Worm (Caenorhabditis elegans) whole organism, young adult: Measurements from ENCODE around the gene frm-8.

Experiments used
- B0261.1 ChIP-seq: sonication (generic microtip); optimal IDR thresholded peaks from 2 replicates; lab custom pipeline; 2016; ENCODE audit warnings: mild to moderate bottlenecking, missing genetic modification characterization, moderate library complexity, missing compliant biosample characterization
- C17E4.6 ChIP-seq: fragments of 200-800 bp; sonication (Bioruptor generic); IDR thresholded peaks from 2 replicates; pipeline ENCODE4 v1.3.6; 2022; ENCODE audit warnings: missing genetic modification reagents, missing genetic modification characterization, missing compliant biosample characterization
- D2030.7 ChIP-seq: fragments of 200-800 bp; sonication (Bioruptor generic); IDR thresholded peaks from 2 replicates; pipeline ENCODE4 v1.3.6; 2022; ENCODE audit warnings: missing genetic modification reagents, missing genetic modification characterization, missing compliant biosample characterization
- F10E7.11 ChIP-seq: sonication (generic microtip); optimal IDR thresholded peaks from 2 replicates; lab custom pipeline; 2017; ENCODE audit warnings: mild to moderate bottlenecking, missing genetic modification characterization, moderate library complexity, missing compliant biosample characterization
- F22D6.2 ChIP-seq: sonication (generic microtip); optimal IDR thresholded peaks from 2 replicates; lab custom pipeline; 2016; ENCODE audit warnings: mild to moderate bottlenecking, missing genetic modification characterization, missing compliant biosample characterization
- F52B5.7 ChIP-seq: sonication (generic microtip); optimal IDR thresholded peaks from 2 replicates; lab custom pipeline; 2016; ENCODE audit warnings: mild to moderate bottlenecking, missing genetic modification characterization, missing compliant biosample characterization
- F55B11.4 ChIP-seq: sonication (generic microtip); optimal IDR thresholded peaks from 2 replicates; lab custom pipeline; 2016; ENCODE audit warnings: missing compliant biosample characterization, missing genetic modification characterization, borderline replicate concordance; ENCODE audit not compliant: insufficient read depth
- F57C9.4 ChIP-seq: sonication (generic microtip); optimal IDR thresholded peaks from 2 replicates; lab custom pipeline; 2017; ENCODE audit warnings: mild to moderate bottlenecking, missing genetic modification characterization, missing compliant biosample characterization
- K11D2.4 ChIP-seq: fragments of 200-800 bp; sonication (Bioruptor generic); IDR thresholded peaks from 2 replicates; pipeline ENCODE4 v1.3.6; 2022; ENCODE audit warnings: missing genetic modification reagents, missing genetic modification characterization, missing compliant biosample characterization
- K12H6.12 ChIP-seq: fragments of 200-800 bp; sonication (Bioruptor generic); optimal IDR thresholded peaks from 2 replicates; lab custom pipeline; 2018; ENCODE audit warnings: mild to moderate bottlenecking, missing genetic modification characterization, missing compliant biosample characterization
- T07F8.4 ChIP-seq: sonication (generic microtip); optimal IDR thresholded peaks from 2 replicates; lab custom pipeline; 2016; ENCODE audit warnings: mild to moderate bottlenecking, missing genetic modification characterization, moderate library complexity, missing compliant biosample characterization
- T26A5.8 ChIP-seq: sonication (generic microtip); optimal IDR thresholded peaks from 2 replicates; lab custom pipeline; 2016; ENCODE audit warnings: missing genetic modification characterization, missing compliant biosample characterization
- akir-1 ChIP-seq: fragments of 200-800 bp; sonication (Bioruptor generic); optimal IDR thresholded peaks from 2 replicates; lab custom pipeline; 2018; ENCODE audit warnings: mild to moderate bottlenecking, missing genetic modification characterization, moderate library complexity, missing compliant biosample characterization
- ama-1 ChIP-seq, 3 experiments: fragments of 150-350 bp in 1 of 3; sonication (generic microtip) in 2 of 3; optimal IDR thresholded peaks; 2 replicates each; lab custom pipeline; 2014 to 2018; ENCODE audit warnings: missing biosample characterization in 2 of 3, missing genetic modification characterization in 2 of 3, missing genetic modification reagents in 2 of 3
- aptf-3 ChIP-seq: fragments of 200-800 bp; sonication (Bioruptor generic); IDR thresholded peaks from 2 replicates; pipeline ENCODE4 v1.3.6; 2022; ENCODE audit warnings: missing genetic modification characterization, missing compliant biosample characterization
- atf-7 ChIP-seq: sonication (generic microtip); optimal IDR thresholded peaks from 2 replicates; lab custom pipeline; 2017; ENCODE audit warnings: mild to moderate bottlenecking, missing genetic modification characterization, missing compliant biosample characterization
- athp-1 ChIP-seq: sonication (generic microtip); optimal IDR thresholded peaks from 2 replicates; lab custom pipeline; 2017; ENCODE audit warnings: mild to moderate bottlenecking, missing genetic modification characterization, missing compliant biosample characterization
- attf-3 ChIP-seq: fragments of 200-800 bp; sonication (Bioruptor generic); conservative IDR thresholded peaks from 2 replicates; pipeline ENCODE4 v1.3.6; 2022; ENCODE audit warnings: missing genetic modification reagents, missing genetic modification characterization, missing compliant biosample characterization
- attf-5 ChIP-seq: fragments of 200-800 bp; sonication (Bioruptor generic); optimal IDR thresholded peaks from 2 replicates; lab custom pipeline; 2018; ENCODE audit warnings: mild to moderate bottlenecking, missing genetic modification characterization, missing compliant biosample characterization
- bed-2 ChIP-seq: fragments of 200-800 bp; sonication (Bioruptor generic); IDR thresholded peaks from 2 replicates; pipeline ENCODE4 v1.3.6; 2022; ENCODE audit warnings: missing genetic modification reagents, missing genetic modification characterization, missing compliant biosample characterization
- ceh-100 ChIP-seq: fragments of 200-800 bp; sonication (Bioruptor generic); IDR thresholded peaks from 2 replicates; pipeline ENCODE4 v1.3.6; 2022; ENCODE audit warnings: missing genetic modification reagents, missing genetic modification characterization, missing compliant biosample characterization
- ceh-40 ChIP-seq: fragments of 200-800 bp; sonication (Bioruptor generic); IDR thresholded peaks from 2 replicates; pipeline ENCODE4 v1.3.6; 2022; ENCODE audit warnings: missing genetic modification characterization, missing compliant biosample characterization
- ceh-91 ChIP-seq: fragments of 200-800 bp; sonication (Bioruptor generic); IDR thresholded peaks from 2 replicates; pipeline ENCODE4 v1.3.6; 2022; ENCODE audit warnings: missing genetic modification reagents, missing genetic modification characterization, missing compliant biosample characterization
- die-1 ChIP-seq: sonication (generic microtip); optimal IDR thresholded peaks from 2 replicates; lab custom pipeline; 2016; ENCODE audit warnings: missing genotype, mild to moderate bottlenecking, missing genetic modification characterization, missing compliant biosample characterization
- egl-18 ChIP-seq: fragments of 200-800 bp; sonication (Bioruptor generic); IDR thresholded peaks from 2 replicates; pipeline ENCODE4 v1.3.6; 2022; ENCODE audit warnings: missing genetic modification reagents, missing genetic modification characterization, missing compliant biosample characterization
- egl-44 ChIP-seq: fragments of 200-800 bp; sonication (Bioruptor generic); IDR thresholded peaks from 2 replicates; pipeline ENCODE4 v1.3.6; 2022; ENCODE audit warnings: missing genetic modification reagents, missing genetic modification characterization, missing compliant biosample characterization
- him-1 ChIP-seq: sonication (generic microtip); optimal IDR thresholded peaks from 2 replicates; lab custom pipeline; 2016; ENCODE audit warnings: missing genotype, missing genetic modification reagents, missing genetic modification characterization, missing compliant biosample characterization
- hlh-12 ChIP-seq: sonication (generic microtip); optimal IDR thresholded peaks from 2 replicates; lab custom pipeline; 2016; ENCODE audit warnings: missing genetic modification characterization, missing compliant biosample characterization
- hrde-1 ChIP-seq: sonication (generic microtip); optimal IDR thresholded peaks from 2 replicates; lab custom pipeline; 2016; ENCODE audit warnings: missing genetic modification characterization, mild to moderate bottlenecking, missing compliant biosample characterization, moderate library complexity, missing genotype, missing genetic modification reagents, borderline replicate concordance
- lag-1 ChIP-seq: fragments of 200-800 bp; sonication (Bioruptor generic); IDR thresholded peaks from 2 replicates; pipeline ENCODE4 v1.3.6; 2022; ENCODE audit warnings: missing genetic modification reagents, missing genetic modification characterization, missing compliant biosample characterization
- let-526 ChIP-seq: fragments of 200-800 bp; sonication (Bioruptor generic); IDR thresholded peaks from 2 replicates; pipeline ENCODE4 v1.3.6; 2022; ENCODE audit warnings: missing genetic modification reagents, missing genetic modification characterization, missing compliant biosample characterization
- let-607 ChIP-seq, 2 experiments: fragments of 200-800 bp in 1 of 2; sonication (Bioruptor generic) in 1 of 2; sonication (generic microtip) in 1 of 2; optimal IDR thresholded peaks; 2 replicates each; lab custom pipeline; 2016 to 2018; ENCODE audit warnings: mild to moderate bottlenecking in 2 of 2, missing compliant biosample characterization in 2 of 2, missing genetic modification characterization in 2 of 2, moderate library complexity in 2 of 2, missing genotype in 1 of 2
- lin-26 ChIP-seq: fragments of 200-800 bp; sonication (Bioruptor generic); IDR thresholded peaks from 2 replicates; pipeline ENCODE4 v1.3.6; 2022; ENCODE audit warnings: missing genetic modification reagents, missing genetic modification characterization, missing compliant biosample characterization
- lin-35 ChIP-seq, 3 experiments: fragments of 150-350 bp in 2 of 3; sonication (generic microtip) in 1 of 3; optimal IDR thresholded peaks; 2 replicates each; lab custom pipeline; 2014 to 2018; ENCODE audit warnings: missing biosample characterization in 3 of 3, missing genetic modification characterization in 3 of 3, missing genetic modification reagents in 3 of 3
- lsl-1 ChIP-seq: fragments of 200-800 bp; sonication (Bioruptor generic); optimal IDR thresholded peaks from 2 replicates; lab custom pipeline; 2018; ENCODE audit warnings: mild to moderate bottlenecking, missing genetic modification characterization, moderate library complexity, missing compliant biosample characterization
- madf-10 ChIP-seq: sonication (generic microtip); optimal IDR thresholded peaks from 2 replicates; lab custom pipeline; 2016; ENCODE audit warnings: mild to moderate bottlenecking, missing genetic modification characterization, missing compliant biosample characterization
- madf-6 ChIP-seq: fragments of 200-800 bp; sonication (Bioruptor generic); IDR thresholded peaks from 2 replicates; pipeline ENCODE4 v1.3.6; 2022; ENCODE audit warnings: missing genetic modification reagents, missing genetic modification characterization, missing compliant biosample characterization
- mes-4 ChIP-seq: sonication (generic microtip); optimal IDR thresholded peaks from 2 replicates; lab custom pipeline; 2016; ENCODE audit warnings: missing genotype, missing genetic modification characterization, missing compliant biosample characterization
- nfya-2 ChIP-seq: fragments of 200-800 bp; sonication (Bioruptor generic); IDR thresholded peaks from 2 replicates; pipeline ENCODE4 v1.3.6; 2022; ENCODE audit warnings: missing genetic modification reagents, missing genetic modification characterization, missing compliant biosample characterization
- nfyb-1 ChIP-seq: fragments of 200-800 bp; sonication (Bioruptor generic); IDR thresholded peaks from 2 replicates; pipeline ENCODE4 v1.3.6; 2022; ENCODE audit warnings: missing genetic modification reagents, missing genetic modification characterization, missing compliant biosample characterization
- nhr-27 ChIP-seq: fragments of 200-800 bp; sonication (Bioruptor generic); optimal IDR thresholded peaks from 2 replicates; lab custom pipeline; 2018; ENCODE audit warnings: mild to moderate bottlenecking, missing genetic modification characterization, moderate library complexity, missing compliant biosample characterization
- nhr-80 ChIP-seq: sonication (generic microtip); optimal IDR thresholded peaks from 2 replicates; lab custom pipeline; 2016; ENCODE audit warnings: missing genetic modification characterization, missing compliant biosample characterization
- nhr-90 ChIP-seq: sonication (generic microtip); optimal IDR thresholded peaks from 2 replicates; lab custom pipeline; 2016; ENCODE audit warnings: missing genotype, mild to moderate bottlenecking, missing genetic modification characterization, missing compliant biosample characterization
- rec-8 ChIP-seq, 2 experiments: sonication (generic microtip); optimal IDR thresholded peaks; 2 replicates each; lab custom pipeline; 2016; ENCODE audit warnings: mild to moderate bottlenecking in 2 of 2, missing genetic modification characterization in 2 of 2, missing genetic modification reagents in 2 of 2, missing genotype in 2 of 2, missing biosample characterization in 1 of 2, missing compliant biosample characterization in 1 of 2, moderate library complexity in 1 of 2
- snpc-3.4 ChIP-seq: sonication (generic microtip); optimal IDR thresholded peaks from 2 replicates; lab custom pipeline; 2017; ENCODE audit warnings: missing genetic modification characterization, mild to moderate bottlenecking, missing compliant biosample characterization, antibody characterized with exemption, moderate library complexity, missing genotype, missing genetic modification reagents
- tbp1 ChIP-seq: fragments of 200-800 bp; sonication (Bioruptor generic); optimal IDR thresholded peaks from 2 replicates; lab custom pipeline; 2018; ENCODE audit warnings: mild to moderate bottlenecking, missing genetic modification characterization, missing compliant biosample characterization
- zim-3 ChIP-seq: sonication (generic microtip); optimal IDR thresholded peaks from 2 replicates; lab custom pipeline; 2017; ENCODE audit warnings: mild to moderate bottlenecking, missing genetic modification characterization, moderate library complexity, missing compliant biosample characterization
- ztf-25 ChIP-seq: fragments of 200-800 bp; sonication (Bioruptor generic); IDR thresholded peaks from 2 replicates; pipeline ENCODE4 v1.3.6; 2022; ENCODE audit warnings: missing genetic modification reagents, missing genetic modification characterization, missing compliant biosample characterization
- ztf-26 ChIP-seq: sonication (generic microtip); optimal IDR thresholded peaks from 2 replicates; lab custom pipeline; 2017; ENCODE audit warnings: missing genetic modification characterization, missing compliant biosample characterization

frm-8 gene

ce11 chrIII:3249038-3249420 is 30.1 kb upstream of the frm-8 start:
- TF ChIP-seq F57C9.4 (peak; percentile 28), F52B5.7 (tag; lab: Kevin White, UChicago) (peak; percentile 45), mes-4 (peak; percentile 58), atf-7 (peak; percentile 60), lsl-1 (GFP tag; lab: Kevin White, UChicago) (peak; percentile 49), athp-1 (tag; lab: Kevin White, UChicago) (peak; percentile 56), bed-2 (no peak), lag-1 (GFP tag; lab: Robert Waterston, UW) (no peak), K11D2.4 (GFP tag; lab: Robert Waterston, UW) (no peak), ztf-26 (tag; lab: Kevin White, UChicago) (peak; percentile 4), aptf-3 (0 out of 2 replicates have a peak, but pooled peaks have one; percentile 58), B0261.1 (tag; lab: Kevin White, UChicago) (peak; percentile 91), nhr-80 (no peak), snpc-3.4 (tag; lab: Kevin White, UChicago) (peak; percentile 74), madf-10 (tag; lab: Kevin White, UChicago) (peak; percentile 61), hlh-12 (tag; lab: Kevin White, UChicago) (no peak), zim-3 (tag; lab: Kevin White, UChicago) (peak; percentile 73), ceh-40 (GFP tag; lab: Robert Waterston, UW) (no peak), hrde-1 (peak; percentile 81), him-1 (tag; lab: Kevin White, UChicago) (peak; percentile 20), akir-1 (GFP tag; lab: Kevin White, UChicago) (no peak), ceh-100 (GFP tag; lab: Robert Waterston, UW) (peak; percentile 47), let-526 (no peak), nfyb-1 (peak; percentile 80), nfya-2 (GFP tag; lab: Robert Waterston, UW) (no peak), die-1 (tag; lab: Kevin White, UChicago) (peak; percentile 87), lin-26 (peak; percentile 91; the same call in 1 of the 2 replicates), let-607 (tag; optimal IDR thresholded peaks at IDR 0.05; lab: Kevin White, UChicago) (peak; percentile 0 to 53), attf-5 (GFP tag; lab: Kevin White, UChicago) (peak; percentile 36), tbp1 (GFP tag; lab: Kevin White, UChicago) (peak; percentile 93), ama-1 (optimal IDR thresholded peaks at IDR 0.05; lab: Kevin White, UChicago) (no peak), ama-1 (GFP tag; optimal IDR thresholded peaks at IDR 0.05; lab: Kevin White, UChicago) (peak; percentile 11 to 93), nhr-27 (no peak), F10E7.11 (tag; lab: Kevin White, UChicago) (peak; percentile 10), F55B11.4 (no peak), T07F8.4 (tag; lab: Kevin White, UChicago) (peak; percentile 61), egl-18 (GFP tag; lab: Robert Waterston, UW) (no peak), D2030.7 (no peak; the same call in 1 of the 2 replicates), egl-44 (GFP tag; lab: Robert Waterston, UW) (peak; percentile 67; the same call in 1 of the 2 replicates), nhr-90 (peak; percentile 80), C17E4.6 (GFP tag; lab: Robert Waterston, UW) (no peak), rec-8 (tag; optimal IDR thresholded peaks at IDR 0.05; lab: Kevin White, UChicago) (peak; percentile 56 to 86), lin-35 (GFP tag; optimal IDR thresholded peaks at IDR 0.05; lab: Kevin White, UChicago) (no peak), K12H6.12 (tag; lab: Kevin White, UChicago) (no peak), T26A5.8 (peak; percentile 7), ztf-25 (GFP tag; lab: Robert Waterston, UW) (peak; percentile 82), attf-3 (no peak), F22D6.2 (tag; lab: Kevin White, UChicago) (peak; percentile 38), madf-6 (GFP tag; lab: Robert Waterston, UW) (peak; percentile 64), ceh-91 (GFP tag; lab: Robert Waterston, UW) (no peak)
